Fruit fly (Drosophila melanogaster): ENCODE measurements around the gene Elp1.

Gene Elp1

dm6 chr3R:11619709-11620409 lies 30.9 kb upstream of the Elp1 start, which contains the start of the genes Jupiter and CG14710 (continued):
- TF ChIP-seq Hmx (GFP tag; optimal IDR thresholded peaks at IDR 0.05): no peak
- peak; percentile 38 for TF ChIP-seq Sox102F (GFP tag; optimal IDR thresholded peaks at IDR 0.05)
- no peak for TF ChIP-seq CG5180 (GFP tag; optimal IDR thresholded peaks at IDR 0.05)
- peak; percentile 89 for TF ChIP-seq Rfx (GFP tag; IDR thresholded peaks at IDR 0.05)
- no peak for TF ChIP-seq Spps (tag; optimal IDR thresholded peaks at IDR 0.05)
- peak; percentile 84 for TF ChIP-seq Gug (GFP tag; IDR thresholded peaks at IDR 0.05)
- peak; percentile 81 for TF ChIP-seq Sin3A (optimal IDR thresholded peaks at IDR 0.05)
- TF ChIP-seq Dref (GFP tag; IDR thresholded peaks at IDR 0.05): peak; percentile 49
- TF ChIP-seq CG15601 (tag; optimal IDR thresholded peaks at IDR 0.05): peak; percentile 72
- peak; percentile 57 for TF ChIP-seq CG12299 (tag; optimal IDR thresholded peaks at IDR 0.05)
- 0 out of 2 replicates have a peak, but pooled peaks have one; percentile 39 for TF ChIP-seq Atf6 (GFP tag; IDR thresholded peaks at IDR 0.05)
- TF ChIP-seq bigmax (GFP tag; optimal IDR thresholded peaks at IDR 0.05): no peak
- peak; percentile 58 for TF ChIP-seq CG4820 (GFP tag; optimal IDR thresholded peaks at IDR 0.05)
- peak; percentile 89 for TF ChIP-seq E2f2 (GFP tag; IDR thresholded peaks at IDR 0.05)
- peak; percentile 96 for TF ChIP-seq HmgD (GFP tag; optimal IDR thresholded peaks at IDR 0.05)
- no peak for TF ChIP-seq CG9437 (GFP tag; optimal IDR thresholded peaks at IDR 0.05)
- peak; percentile 81 for TF ChIP-seq fu2 (GFP tag; optimal IDR thresholded peaks at IDR 0.05)
- TF ChIP-seq Ptx1 (GFP tag; IDR thresholded peaks at IDR 0.05): peak; percentile 82
- no peak for TF ChIP-seq lab (GFP tag; optimal IDR thresholded peaks at IDR 0.05)
- TF ChIP-seq CG7271 (tag; optimal IDR thresholded peaks at IDR 0.05): no peak
- no peak for TF ChIP-seq sim (GFP tag; IDR thresholded peaks at IDR 0.05)
- TF ChIP-seq Nf-YA (GFP tag; IDR thresholded peaks at IDR 0.05): no peak
- TF ChIP-seq Max (GFP tag; optimal IDR thresholded peaks at IDR 0.05): peak; percentile 67
- TF ChIP-seq fd64A (GFP tag; optimal IDR thresholded peaks at IDR 0.05): no peak
- peak; percentile 99 for TF ChIP-seq pzg (GFP tag; optimal IDR thresholded peaks at IDR 0.05)
- TF ChIP-seq CG12071 (GFP tag; optimal IDR thresholded peaks at IDR 0.05): no peak
- TF ChIP-seq kay (GFP tag; optimal IDR thresholded peaks at IDR 0.05): peak; percentile 45
- no peak for TF ChIP-seq TFAM (GFP tag; optimal IDR thresholded peaks at IDR 0.05)
- peak; percentile 63; the same call in 1 of the 2 replicates for TF ChIP-seq lmd (GFP tag; IDR thresholded peaks at IDR 0.05)
- no peak for TF ChIP-seq Gsc (GFP tag; IDR thresholded peaks at IDR 0.05)
- TF ChIP-seq CG10267 (tag; optimal IDR thresholded peaks at IDR 0.05): peak; percentile 80
- TF ChIP-seq CG12236 (GFP tag; optimal IDR thresholded peaks at IDR 0.05): peak; percentile 31
- no peak for TF ChIP-seq CG30431 (GFP tag; optimal IDR thresholded peaks at IDR 0.05)
- TF ChIP-seq C15 (GFP tag; IDR thresholded peaks at IDR 0.05): no peak
- TF ChIP-seq sug (tag; optimal IDR thresholded peaks at IDR 0.05): peak; percentile 69
- TF ChIP-seq CG11085 (GFP tag; IDR thresholded peaks at IDR 0.05): 0 out of 2 replicates have a peak, but pooled peaks have one; percentile 18
- TF ChIP-seq Hmr (GFP tag; optimal IDR thresholded peaks at IDR 0.05): peak; percentile 86
- no peak for TF ChIP-seq CG2129 (GFP tag; IDR thresholded peaks at IDR 0.05; ENCODE audit: partially characterized antibody)
- peak; percentile 46 for TF ChIP-seq Elba2 (GFP tag; optimal IDR thresholded peaks at IDR 0.05)
- no peak for TF ChIP-seq cwo (GFP tag; optimal IDR thresholded peaks at IDR 0.05)
- peak; percentile 74 for TF ChIP-seq gem (tag; optimal IDR thresholded peaks at IDR 0.05)
- TF ChIP-seq wor (GFP tag; IDR thresholded peaks at IDR 0.05): no peak
- TF ChIP-seq ac (GFP tag; optimal IDR thresholded peaks at IDR 0.05): no peak
- TF ChIP-seq HLHmδ (GFP tag; optimal IDR thresholded peaks at IDR 0.05): peak; percentile 48
- peak; percentile 82 for TF ChIP-seq Hsf (GFP tag; optimal IDR thresholded peaks at IDR 0.05)
- TF ChIP-seq Xbp1 (GFP tag; optimal IDR thresholded peaks at IDR 0.05): peak; percentile 86
- TF ChIP-seq unc-4 (GFP tag; IDR thresholded peaks at IDR 0.05; ENCODE audit: partially characterized antibody): 0 out of 2 replicates have a peak, but pooled peaks have one; percentile 30
- TF ChIP-seq Usf (GFP tag; optimal IDR thresholded peaks at IDR 0.05): no peak
- TF ChIP-seq Jarid2 (GFP tag; optimal IDR thresholded peaks at IDR 0.05): peak; percentile 60
- peak; percentile 89 for TF ChIP-seq row (GFP tag; IDR thresholded peaks at IDR 0.05)
